Worm (Caenorhabditis elegans) whole organism, dauer: ENCODE results near the gene F16F9.4.

Experiments used
- unc-62 ChIP-seq: sonication (generic microtip); optimal IDR thresholded peaks from 2 replicates; lab custom pipeline; 2017; ENCODE audit warnings: missing biosample characterization, missing genetic modification reagents, missing genetic modification characterization

The F16F9.4 gene

ce11 chrX:8463085-8463645 lies at the start of gene F16F9.4:
F16F9.4 (minus strand) TSS chrX:8463360.
- TF ChIP-seq unc-62: no peak

- no peak for TF ChIP-seq unc-62
Observed at ce11 chrX:8509088-8509487, 45.9 kb upstream of the F16F9.4 start.

ce11 chrX:8507576-8507975 lies 44.4 kb upstream of the F16F9.4 start, which contains the start of gene H03E18.1:
H03E18.1 (plus strand) TSS chrX:8507876.
- TF ChIP-seq unc-62: no peak

ce11 chrX:8507053-8507452 lies 43.9 kb upstream of the F16F9.4 start:
- TF ChIP-seq unc-62: no peak

ce11 chrX:8504207-8504606 lies 41.0 kb upstream of the F16F9.4 start:
- TF ChIP-seq unc-62: no peak

ce11 chrX:8500922-8501321 lies 37.8 kb upstream of the F16F9.4 start, which contains the start of gene grd-4:
grd-4 (plus strand) TSS chrX:8501222.
- no peak for TF ChIP-seq unc-62

ce11 chrX:8499721-8500120 lies 36.6 kb upstream of the F16F9.4 start, which contains the start of gene grd-14:
grd-14 (plus strand) TSS chrX:8500021.
- no peak for TF ChIP-seq unc-62

ce11 chrX:8495005-8495404 lies 31.8 kb upstream of the F16F9.4 start, which contains the start of gene T01B10.5:
T01B10.5 (plus strand) TSS chrX:8495305.
- no peak for TF ChIP-seq unc-62

- no peak for TF ChIP-seq unc-62
Observed at ce11 chrX:8492750-8493149, 29.6 kb upstream of the F16F9.4 start.

- TF ChIP-seq unc-62: no peak
Observed at ce11 chrX:8489886-8490285, 26.7 kb upstream of the F16F9.4 start.

ce11 chrX:8489415-8489814 lies 26.3 kb upstream of the F16F9.4 start:
- no peak for TF ChIP-seq unc-62

- TF ChIP-seq unc-62: no peak
Observed at ce11 chrX:8485392-8485791, 22.2 kb upstream of the F16F9.4 start.

- no peak for TF ChIP-seq unc-62
Observed at ce11 chrX:8483951-8484350, 20.8 kb upstream of the F16F9.4 start.

- no peak for TF ChIP-seq unc-62
Observed at ce11 chrX:8481716-8482115, 18.6 kb upstream of the F16F9.4 start.

ce11 chrX:8479050-8479449 lies 15.9 kb upstream of the F16F9.4 start:
- TF ChIP-seq unc-62: no peak

ce11 chrX:8477048-8477806 lies 14.1 kb upstream of the F16F9.4 start:
- no peak for TF ChIP-seq unc-62

ce11 chrX:8476308-8476707 lies 13.1 kb upstream of the F16F9.4 start:
- no peak for TF ChIP-seq unc-62

ce11 chrX:8475759-8476228 lies 12.6 kb upstream of the F16F9.4 start, which contains the start of gene nhr-14:
nhr-14 (minus strand) TSS chrX:8476178.
- no peak for TF ChIP-seq unc-62
